Worm (Caenorhabditis elegans): Measurements from ENCODE around the gene E01G4.3.

DNA sequence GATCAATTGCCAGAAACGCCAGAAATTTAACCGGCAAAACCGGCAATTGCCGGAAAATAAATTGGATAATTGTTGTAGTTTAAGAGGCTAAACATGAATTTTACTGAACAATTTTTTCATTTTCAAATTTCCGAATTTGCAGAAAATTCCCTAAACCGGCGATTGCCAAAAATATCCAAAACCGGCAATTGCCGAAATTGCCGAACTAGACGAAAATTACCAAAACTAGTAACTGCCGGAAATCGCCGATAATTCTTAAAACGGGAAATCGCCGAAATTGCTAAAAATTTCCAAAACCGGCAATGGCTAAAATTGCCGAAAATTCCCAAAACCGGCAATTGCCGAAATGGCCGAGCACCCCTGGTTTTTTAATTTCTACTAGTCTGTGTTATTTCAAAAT, 10.0 kb upstream of the E01G4.3 start:
- TF ChIP-seq ZK546.5 (tag; optimal IDR thresholded peaks at IDR 0.05) (no peak), ZK337.2 (GFP tag; IDR thresholded peaks at IDR 0.05) (no peak), aha-1 (tag) (no peak), lin-13 (GFP tag; optimal IDR thresholded peaks at IDR 0.05) (no peak), nhr-237 (tag; optimal IDR thresholded peaks at IDR 0.05) (no peak), Y5F2A.4 (GFP tag; optimal IDR thresholded peaks at IDR 0.05) (no peak), mep-1 (tag; optimal IDR thresholded peaks at IDR 0.05) (no peak), skn-1 (tag; optimal IDR thresholded peaks at IDR 0.05) (no peak), nhr-25 (tag; optimal IDR thresholded peaks at IDR 0.05; ENCODE audit: borderline replicate concordance, insufficient read depth) (no peak), ceh-28 (tag; optimal IDR thresholded peaks at IDR 0.05) (no peak), egl-43 (GFP tag; IDR thresholded peaks at IDR 0.05) (no peak), spr-3 (GFP tag; optimal IDR thresholded peaks at IDR 0.05) (no peak)
